Worm (Caenorhabditis elegans) whole organism, L4 larva: ENCODE results near the gene C44C10.12.

ENCODE experiments used
- D1046.2 ChIP-seq: fragments of 200-800 bp; sonication (Bioruptor generic); IDR thresholded peaks from 2 replicates; pipeline ENCODE4 v1.3.6; 2022; ENCODE audit warnings: missing genetic modification characterization, missing compliant biosample characterization
- R02D3.7 ChIP-seq: fragments of 150-350 bp; sonication (generic microtip); optimal IDR thresholded peaks from 3 replicates; lab custom pipeline; 2014; ENCODE audit warnings: missing biosample characterization, missing genetic modification characterization
- Y5F2A.4 ChIP-seq: fragments of 200-800 bp; sonication (Bioruptor generic); optimal IDR thresholded peaks from 2 replicates; lab custom pipeline; 2018; ENCODE audit warnings: mild to moderate bottlenecking, missing genetic modification characterization, missing compliant biosample characterization
- aha-1 ChIP-seq: fragments of 150-350 bp; peaks from one replicate; lab custom pipeline; 2014; ENCODE audit warnings: missing biosample characterization, missing genetic modification characterization
- ceh-32 ChIP-seq: sonication (generic microtip); optimal IDR thresholded peaks from 2 replicates; lab custom pipeline; 2016; ENCODE audit warnings: mild to moderate bottlenecking, missing genetic modification characterization, missing compliant biosample characterization; ENCODE audit not compliant: poor library complexity
- ctbp-1 ChIP-seq: fragments of 200-800 bp; sonication (Bioruptor generic); IDR thresholded peaks from 2 replicates; pipeline ENCODE4 v1.3.6; 2022; ENCODE audit warnings: missing genetic modification reagents, missing genetic modification characterization, missing compliant biosample characterization
- daf-12 ChIP-seq: fragments of 150-350 bp; optimal IDR thresholded peaks from 2 replicates; lab custom pipeline; 2014; ENCODE audit warnings: missing biosample characterization, missing genetic modification reagents, missing genetic modification characterization
- daf-16 ChIP-seq, 3 experiments: sonication (generic microtip); optimal IDR thresholded peaks; 2 replicates each; lab custom pipeline; 2016 to 2017; ENCODE audit warnings: missing genetic modification characterization in 3 of 3, missing genetic modification reagents in 3 of 3, mild to moderate bottlenecking in 2 of 3, missing compliant biosample characterization in 2 of 3, missing biosample characterization in 1 of 3, moderate library complexity in 1 of 3
- dmd-6 ChIP-seq: fragments of 200-800 bp; sonication (Bioruptor generic); IDR thresholded peaks from 2 replicates; pipeline ENCODE4 v1.3.6; 2022; ENCODE audit warnings: missing genetic modification reagents, missing genetic modification characterization, missing compliant biosample characterization
- dpl-1 ChIP-seq: fragments of 150-350 bp; optimal IDR thresholded peaks from 2 replicates; lab custom pipeline; 2014; ENCODE audit warnings: missing biosample characterization, missing genetic modification reagents, missing genetic modification characterization
- dve-1 ChIP-seq: sonication (generic microtip); optimal IDR thresholded peaks from 2 replicates; lab custom pipeline; 2017; ENCODE audit warnings: antibody characterized with exemption, mild to moderate bottlenecking, missing genetic modification characterization, missing compliant biosample characterization; ENCODE audit not compliant: insufficient read depth
- egl-27 ChIP-seq: sonication (generic microtip); optimal IDR thresholded peaks from 3 replicates; lab custom pipeline; 2017; ENCODE audit warnings: missing biosample characterization, missing genetic modification reagents, missing genetic modification characterization
- gei-8 ChIP-seq: fragments of 200-800 bp; sonication (Bioruptor generic); optimal IDR thresholded peaks from 2 replicates; lab custom pipeline; 2018; ENCODE audit warnings: mild to moderate bottlenecking, missing genetic modification characterization, missing compliant biosample characterization
- hif-1 ChIP-seq, 2 experiments: sonication (generic microtip); optimal IDR thresholded peaks; 2 replicates each; lab custom pipeline; 2016 to 2017; ENCODE audit warnings: missing compliant biosample characterization in 2 of 2, missing genetic modification characterization in 2 of 2, missing genetic modification reagents in 2 of 2, missing genotype in 2 of 2, mild to moderate bottlenecking in 1 of 2
- hlh-11 ChIP-seq: fragments of 200-800 bp; sonication (Bioruptor generic); optimal IDR thresholded peaks from 2 replicates; lab custom pipeline; 2018; ENCODE audit warnings: mild to moderate bottlenecking, missing genetic modification characterization, missing compliant biosample characterization
- hlh-30 ChIP-seq: sonication (generic microtip); optimal IDR thresholded peaks from 2 replicates; lab custom pipeline; 2017; ENCODE audit warnings: antibody characterized with exemption, mild to moderate bottlenecking, missing genetic modification characterization, missing compliant biosample characterization; ENCODE audit not compliant: insufficient read depth
- hmg-1.1 ChIP-seq: fragments of 200-800 bp; sonication (Bioruptor generic); IDR thresholded peaks from 2 replicates; pipeline ENCODE4 v1.3.6; 2022; ENCODE audit warnings: missing genetic modification reagents, missing genetic modification characterization, missing compliant biosample characterization
- jun-1 ChIP-seq: fragments of 150-350 bp; optimal IDR thresholded peaks from 2 replicates; lab custom pipeline; 2014; ENCODE audit warnings: missing biosample characterization, missing genetic modification reagents, missing genetic modification characterization
- lin-15B ChIP-seq: fragments of 150-350 bp; sonication (generic microtip); optimal IDR thresholded peaks from 3 replicates; lab custom pipeline; 2014; ENCODE audit warnings: missing biosample characterization, missing genetic modification characterization
- lir-3 ChIP-seq: sonication (generic microtip); optimal IDR thresholded peaks from 2 replicates; lab custom pipeline; 2016; ENCODE audit warnings: mild to moderate bottlenecking, missing genetic modification characterization, missing compliant biosample characterization
- madf-9 ChIP-seq: fragments of 200-800 bp; sonication (Bioruptor generic); conservative IDR thresholded peaks from 2 replicates; pipeline ENCODE4 v1.3.6; 2022; ENCODE audit warnings: missing genetic modification reagents, missing genetic modification characterization, missing compliant biosample characterization
- mdl-1 ChIP-seq, 2 experiments: fragments of 150-350 bp in 1 of 2; sonication (generic microtip) in 1 of 2; optimal IDR thresholded peaks; 2 replicates each; lab custom pipeline; 2014 to 2017; ENCODE audit warnings: missing biosample characterization in 2 of 2, missing genetic modification characterization in 2 of 2
- mep-1 ChIP-seq: fragments of 150-350 bp; sonication (generic microtip); optimal IDR thresholded peaks from 3 replicates; lab custom pipeline; 2014; ENCODE audit warnings: missing biosample characterization, missing genetic modification characterization
- mes-2 ChIP-seq: sonication (generic microtip); optimal IDR thresholded peaks from 2 replicates; lab custom pipeline; 2016; ENCODE audit warnings: missing genotype, mild to moderate bottlenecking, missing genetic modification characterization, missing compliant biosample characterization; ENCODE audit not compliant: poor library complexity, severe bottlenecking
- mxl-3 ChIP-seq: fragments of 200-800 bp; sonication (Bioruptor generic); optimal IDR thresholded peaks from 2 replicates; lab custom pipeline; 2018; ENCODE audit warnings: mild to moderate bottlenecking, missing genetic modification characterization, missing compliant biosample characterization
- nhr-102 ChIP-seq: sonication (generic microtip); optimal IDR thresholded peaks from 2 replicates; lab custom pipeline; 2016; ENCODE audit warnings: mild to moderate bottlenecking, missing genetic modification characterization, moderate library complexity, missing compliant biosample characterization
- nhr-111 ChIP-seq: fragments of 200-800 bp; sonication (Bioruptor generic); optimal IDR thresholded peaks from 2 replicates; lab custom pipeline; 2018; ENCODE audit warnings: mild to moderate bottlenecking, missing genetic modification characterization, missing compliant biosample characterization
- nhr-28 ChIP-seq: fragments of 150-350 bp; optimal IDR thresholded peaks from 2 replicates; lab custom pipeline; 2014; ENCODE audit warnings: missing biosample characterization, missing genetic modification characterization
- nhr-6 ChIP-seq: fragments of 150-350 bp; optimal IDR thresholded peaks from 2 replicates; lab custom pipeline; 2014; ENCODE audit warnings: missing biosample characterization, missing genetic modification characterization
- nhr-76 ChIP-seq: fragments of 150-350 bp; optimal IDR thresholded peaks from 2 replicates; lab custom pipeline; 2014; ENCODE audit warnings: missing biosample characterization, missing genetic modification characterization
- pha-4 ChIP-seq, 2 experiments: fragments of 150-350 bp in 1 of 2; fragments of 200-800 bp in 1 of 2; sonication (Bioruptor generic) in 1 of 2; IDR thresholded peaks in 1 of 2; optimal IDR thresholded peaks in 1 of 2; 2 replicates each; pipeline versions ENCODE4 v1.3.6 to Lab custom; 2014 to 2022; ENCODE audit warnings: missing genetic modification characterization in 2 of 2, missing genetic modification reagents in 2 of 2, missing biosample characterization in 1 of 2, missing compliant biosample characterization in 1 of 2
- rbr-2 ChIP-seq: sonication (generic microtip); optimal IDR thresholded peaks from 2 replicates; lab custom pipeline; 2016; ENCODE audit warnings: missing genotype, missing genetic modification characterization, missing compliant biosample characterization
- saeg-2 ChIP-seq: fragments of 200-800 bp; sonication (Bioruptor generic); IDR thresholded peaks from 2 replicates; pipeline ENCODE4 v1.3.6; 2022; ENCODE audit warnings: missing genetic modification reagents, missing genetic modification characterization, missing compliant biosample characterization
- snpc-1.2 ChIP-seq: fragments of 200-800 bp; sonication (Bioruptor generic); IDR thresholded peaks from 2 replicates; pipeline ENCODE4 v1.3.6; 2022; ENCODE audit warnings: missing genetic modification reagents, missing genetic modification characterization, missing compliant biosample characterization
- unc-62 ChIP-seq, 3 experiments: fragments of 150-350 bp in 1 of 3; sonication (generic microtip); optimal IDR thresholded peaks in 2 of 3; peaks in 1 of 3; 1 replicate in 1 of 3; 2 replicates in 2 of 3; lab custom pipeline; 2014 to 2017; ENCODE audit warnings: missing biosample characterization in 3 of 3, missing genetic modification characterization in 3 of 3, missing genetic modification reagents in 3 of 3, missing genotype in 1 of 3
- vab-7 ChIP-seq: fragments of 200-800 bp; sonication (Bioruptor generic); IDR thresholded peaks from 2 replicates; pipeline ENCODE4 v1.3.6; 2022; ENCODE audit warnings: missing genetic modification reagents, missing genetic modification characterization, missing compliant biosample characterization
- zag-1 ChIP-seq: fragments of 150-350 bp; optimal IDR thresholded peaks from 2 replicates; lab custom pipeline; 2014; ENCODE audit warnings: missing biosample characterization, missing genetic modification characterization
- zfp-3 ChIP-seq: fragments of 200-800 bp; sonication (Bioruptor generic); conservative IDR thresholded peaks from 2 replicates; pipeline ENCODE4 v1.3.6; 2022; ENCODE audit warnings: missing genetic modification reagents, missing genetic modification characterization, missing compliant biosample characterization

The C44C10.12 gene

ce11 chrX:11664184-11664583 lies 32.6 kb upstream of the C44C10.12 start (continued):
- TF ChIP-seq mep-1 (no peak), nhr-102 (tag; lab: Kevin White, UChicago) (no peak), pha-4 (GFP tag; IDR thresholded peaks at IDR 0.05; lab: Robert Waterston, UW) (no peak), pha-4 (tag; optimal IDR thresholded peaks at IDR 0.05; lab: Kevin White, UChicago) (peak; percentile 62), snpc-1.2 (GFP tag; lab: Robert Waterston, UW) (no peak), Y5F2A.4 (GFP tag; lab: Kevin White, UChicago) (no peak), D1046.2 (GFP tag; lab: Robert Waterston, UW) (no peak)
- TF ChIP-seq, all 104 proteins: peak for 5

DNA sequence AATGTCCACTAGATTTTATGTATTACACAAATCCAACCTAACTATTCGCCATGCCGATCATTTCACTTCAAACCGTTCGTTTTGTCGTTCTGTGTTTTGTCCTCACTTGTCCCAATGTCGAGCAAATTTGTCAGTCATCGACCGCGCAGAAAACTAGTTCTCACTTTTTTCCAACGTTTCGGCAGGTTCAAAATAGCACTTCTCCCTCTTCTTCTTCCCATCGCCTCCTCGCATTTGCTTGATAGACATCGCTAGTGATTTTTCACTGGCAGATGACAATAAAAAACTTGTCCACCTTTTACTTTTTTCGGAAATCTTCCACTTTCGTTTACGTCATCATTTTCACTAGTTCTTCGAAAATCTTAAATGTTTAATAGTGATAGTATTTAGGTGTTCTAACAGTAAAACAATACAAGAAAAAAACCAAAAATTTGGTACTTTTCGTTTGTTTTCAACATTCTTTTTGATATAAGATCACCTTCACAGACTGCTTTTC lies 31.2 kb upstream of the C44C10.12 start:
- TF ChIP-seq aha-1 (tag; lab: Kevin White, UChicago) = peak; percentile 61
- no peak for TF ChIP-seq nhr-76 (tag; lab: Kevin White, UChicago)

ce11 chrX:11666545-11667177 lies 30.1 kb upstream of the C44C10.12 start, which contains the start of gene noca-2:
noca-2 (plus strand) TSS chrX:11667127.
- TF ChIP-seq aha-1 (tag; lab: Kevin White, UChicago) = peak; percentile 45
- peak; percentile 4 for TF ChIP-seq nhr-6 (tag; lab: Kevin White, UChicago)
- TF ChIP-seq nhr-28 = peak; percentile 29
- no peak for TF ChIP-seq nhr-111 (GFP tag; lab: Kevin White, UChicago)
- TF ChIP-seq dmd-6 (GFP tag; lab: Robert Waterston, UW) = peak; percentile 36
- peak; percentile 54 for TF ChIP-seq mep-1
- peak; percentile 75 for TF ChIP-seq hmg-1.1 (GFP tag; lab: Robert Waterston, UW)
- peak in 1 of 2 experiments; percentile 19 for TF ChIP-seq mdl-1 (tag; optimal IDR thresholded peaks at IDR 0.05; lab: Kevin White, UChicago)
- peak; percentile 26 for TF ChIP-seq mes-2 (tag; lab: Kevin White, UChicago)
- no peak for TF ChIP-seq daf-16 (GFP tag; optimal IDR thresholded peaks at IDR 0.05; lab: Kevin White, UChicago)
- TF ChIP-seq daf-16 (tag; optimal IDR thresholded peaks at IDR 0.05; lab: Kevin White, UChicago) = peak; percentile 24
- TF ChIP-seq ctbp-1 (GFP tag; lab: Robert Waterston, UW) = 0 out of 2 replicates have a peak, but pooled peaks have one; percentile 47
- no peak for TF ChIP-seq zag-1 (tag; lab: Kevin White, UChicago)
- peak; percentile 47 for TF ChIP-seq hlh-30 (tag; lab: Kevin White, UChicago)
- TF ChIP-seq mxl-3 (GFP tag; lab: Kevin White, UChicago) = no peak
- TF ChIP-seq unc-62 (GFP tag; optimal IDR thresholded peaks at IDR 0.05 in 1 of 2; lab: Kevin White, UChicago) = peak in 1 of 2 experiments; percentile 55
- TF ChIP-seq unc-62 (tag; optimal IDR thresholded peaks at IDR 0.05; lab: Kevin White, UChicago) = no peak
- TF ChIP-seq dpl-1 (GFP tag; lab: Kevin White, UChicago) = peak; percentile 17
- peak; percentile 33 for TF ChIP-seq rbr-2 (tag; lab: Kevin White, UChicago)
- TF ChIP-seq hlh-11 (tag; lab: Kevin White, UChicago) = peak; percentile 30
- TF ChIP-seq dve-1 (tag; lab: Kevin White, UChicago) = no peak
- TF ChIP-seq, all 104 proteins: peak for 15

DNA sequence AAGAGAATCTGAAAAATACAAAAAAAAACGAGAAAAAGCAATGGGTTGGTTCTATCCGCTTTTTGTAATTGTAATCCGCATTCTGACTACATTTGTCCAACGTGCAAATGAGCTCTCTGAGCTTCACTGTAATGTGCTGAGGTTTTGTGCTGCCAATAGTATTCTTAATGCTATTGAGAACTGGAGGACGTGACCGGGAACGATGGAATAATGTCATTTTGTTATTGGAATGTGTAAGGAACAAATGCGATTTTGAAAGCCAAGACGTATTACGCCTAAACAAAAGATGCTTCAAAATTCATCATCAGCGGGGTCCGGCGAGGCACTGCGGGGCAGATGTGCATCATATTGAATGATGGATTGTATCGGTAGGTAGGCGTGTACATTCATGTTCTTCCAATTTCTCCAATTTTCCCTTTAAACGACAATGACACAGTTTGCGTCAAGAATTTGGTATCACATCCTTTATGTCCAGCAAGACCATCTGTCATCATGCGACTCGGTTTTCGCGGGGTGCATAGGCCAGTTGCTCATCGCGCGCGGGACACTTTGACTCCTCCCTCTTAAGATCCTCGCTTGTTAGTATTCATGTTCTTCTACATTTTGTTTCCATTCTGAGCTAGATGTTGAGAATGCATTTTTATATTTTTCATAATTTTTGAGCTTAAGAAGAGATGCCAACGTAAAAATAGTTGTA lies 23.6 kb upstream of the C44C10.12 start:
- TF ChIP-seq unc-62 (GFP tag; optimal IDR thresholded peaks at IDR 0.05 in 1 of 2; lab: Kevin White, UChicago) (peak in 1 of 2 experiments; percentile 51), unc-62 (tag; optimal IDR thresholded peaks at IDR 0.05; lab: Kevin White, UChicago) (no peak), madf-9 (GFP tag; lab: Robert Waterston, UW) (no peak)

ce11 chrX:11675573-11675972 lies 21.2 kb upstream of the C44C10.12 start:
- no peak for TF ChIP-seq R02D3.7 (tag; lab: Kevin White, UChicago)
- TF ChIP-seq lir-3 (tag; lab: Kevin White, UChicago) = no peak
- TF ChIP-seq gei-8 (GFP tag; lab: Kevin White, UChicago) = no peak
- no peak for TF ChIP-seq egl-27
- no peak for TF ChIP-seq jun-1 (tag; lab: Kevin White, UChicago)
- no peak for TF ChIP-seq daf-12 (tag; lab: Kevin White, UChicago)
- no peak for TF ChIP-seq saeg-2
- no peak for TF ChIP-seq zfp-3 (GFP tag; lab: Robert Waterston, UW)
- no peak for TF ChIP-seq unc-62 (GFP tag; optimal IDR thresholded peaks at IDR 0.05 in 1 of 2; lab: Kevin White, UChicago)
- TF ChIP-seq unc-62 (tag; optimal IDR thresholded peaks at IDR 0.05; lab: Kevin White, UChicago) = no peak
- no peak for TF ChIP-seq vab-7 (GFP tag; lab: Robert Waterston, UW)
- TF ChIP-seq ceh-32 (tag; lab: Kevin White, UChicago) = no peak
- no peak for TF ChIP-seq hif-1 (tag; optimal IDR thresholded peaks at IDR 0.05; lab: Kevin White, UChicago)
- no peak for TF ChIP-seq lin-15B
